Worm (Caenorhabditis elegans): ENCODE results near the gene fipr-12.

The fipr-12 gene

DNA sequence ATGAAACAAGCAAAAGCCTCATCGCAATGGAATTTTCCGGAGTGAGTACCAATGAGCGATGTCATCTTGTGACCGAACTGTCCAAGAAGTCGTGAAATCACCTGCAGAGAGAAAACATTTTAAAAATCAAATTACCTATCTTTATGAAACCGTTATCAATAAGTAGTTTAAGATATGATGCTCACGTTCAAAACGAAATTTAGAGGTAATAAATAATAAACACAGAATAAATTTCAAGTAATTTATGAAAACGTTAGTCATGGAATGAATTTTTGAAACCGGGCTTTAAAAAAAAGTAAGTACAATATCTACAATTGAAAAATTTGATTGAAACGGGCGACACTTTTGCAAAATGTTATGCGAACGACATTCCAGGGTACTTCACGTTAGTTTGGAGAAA lies 44.5 kb downstream of the fipr-12 start, which contains the start of gene C27H6.8:
C27H6.8 (minus strand) TSS at position 101 of the 400 bp plus-strand sequence.
- no peak for TF ChIP-seq swsn-7 (tag; optimal IDR thresholded peaks at IDR 0.05)
- no peak for TF ChIP-seq efl-1 (optimal IDR thresholded peaks at IDR 0.05)
- TF ChIP-seq efl-1 (GFP tag; optimal IDR thresholded peaks at IDR 0.05 in 1 of 2): peak in 1 of 2 experiments; percentile 15

ce11 chrV:9991610-9992009 lies 48.5 kb downstream of the fipr-12 start, which contains the start of the genes rde-1 and trpp-6:
TSS of gene rde-1 (minus strand) at chrV:9991642.
TSS of gene trpp-6 (plus strand) at chrV:9991895.
- peak; percentile 6 to 13 for TF ChIP-seq lsy-2 (tag; optimal IDR thresholded peaks at IDR 0.05)
- no peak for TF ChIP-seq nhr-84 (tag; optimal IDR thresholded peaks at IDR 0.05)
- TF ChIP-seq swsn-7 (tag; optimal IDR thresholded peaks at IDR 0.05): peak; percentile 4
- peak; percentile 35 for TF ChIP-seq mep-1 (tag; optimal IDR thresholded peaks at IDR 0.05)
- TF ChIP-seq alr-1 (tag; optimal IDR thresholded peaks at IDR 0.05; ENCODE audit: borderline replicate concordance): no peak
- no peak for TF ChIP-seq nhr-19 (GFP tag; conservative IDR thresholded peaks at IDR 0.05)
- no peak for TF ChIP-seq ceh-90 (tag; optimal IDR thresholded peaks at IDR 0.05)
- TF ChIP-seq pax-3 (tag; optimal IDR thresholded peaks at IDR 0.05): no peak
- TF ChIP-seq Y116A8C.19 (tag; optimal IDR thresholded peaks at IDR 0.05; ENCODE audit: borderline replicate concordance): no peak
- no peak for TF ChIP-seq irx-1 (tag; optimal IDR thresholded peaks at IDR 0.05)
- no peak for TF ChIP-seq hlh-4 (tag; optimal IDR thresholded peaks at IDR 0.05)
- TF ChIP-seq fos-1 (tag; optimal IDR thresholded peaks at IDR 0.05): no peak
- no peak for TF ChIP-seq fkh-4 (tag; optimal IDR thresholded peaks at IDR 0.05; ENCODE audit: borderline replicate concordance)
- peak; percentile 82 for TF ChIP-seq F16B12.6 (tag; optimal IDR thresholded peaks at IDR 0.05)
- TF ChIP-seq tbx-2 (tag; optimal IDR thresholded peaks at IDR 0.05): no peak
- TF ChIP-seq lir-3 (tag; optimal IDR thresholded peaks at IDR 0.05; ENCODE audit: poor library complexity): no peak
- peak in 2 of 3 experiments; percentile 15 to 32 for TF ChIP-seq dpl-1 (GFP tag; optimal IDR thresholded peaks at IDR 0.05)
- peak; percentile 7 for TF ChIP-seq nhr-71 (tag; optimal IDR thresholded peaks at IDR 0.05)
- no peak for TF ChIP-seq fkh-10 (GFP tag; optimal IDR thresholded peaks at IDR 0.05)
- peak in 1 of 2 experiments; percentile 11 for TF ChIP-seq lin-35 (GFP tag; optimal IDR thresholded peaks at IDR 0.05)
- TF ChIP-seq vab-15 (tag; optimal IDR thresholded peaks at IDR 0.05): no peak
- no peak for TF ChIP-seq nhr-76 (tag; optimal IDR thresholded peaks at IDR 0.05)
- TF ChIP-seq C04F5.9 (tag; optimal IDR thresholded peaks at IDR 0.05): no peak
- peak; percentile 28 for TF ChIP-seq nhr-47 (tag; optimal IDR thresholded peaks at IDR 0.05)
- no peak for TF ChIP-seq unc-130 (tag; optimal IDR thresholded peaks at IDR 0.05)
- no peak for TF ChIP-seq nhr-237 (tag; optimal IDR thresholded peaks at IDR 0.05)
- TF ChIP-seq rnt-1 (tag; optimal IDR thresholded peaks at IDR 0.05): peak; percentile 20
- no peak for TF ChIP-seq unc-30 (tag; optimal IDR thresholded peaks at IDR 0.05)
- no peak for TF ChIP-seq nhr-28 (tag; optimal IDR thresholded peaks at IDR 0.05)
- peak in 1 of 2 experiments; percentile 45 for TF ChIP-seq efl-1 (optimal IDR thresholded peaks at IDR 0.05)
- TF ChIP-seq efl-1 (GFP tag; optimal IDR thresholded peaks at IDR 0.05 in 1 of 2): peak in 1 of 2 experiments; percentile 21
- no peak for TF ChIP-seq elt-3 (tag; optimal IDR thresholded peaks at IDR 0.05)
- no peak for TF ChIP-seq nhr-77 (tag; optimal IDR thresholded peaks at IDR 0.05)
- TF ChIP-seq lin-15B (tag; optimal IDR thresholded peaks at IDR 0.05): no peak
- no peak for TF ChIP-seq ceh-8 (GFP tag; optimal IDR thresholded peaks at IDR 0.05)
- TF ChIP-seq hlh-17 (GFP tag; optimal IDR thresholded peaks at IDR 0.05; ENCODE audit: borderline replicate concordance): no peak

Data from whole organism, L1 larva.